Fruit fly (Drosophila melanogaster) whole organism, embryonic: ENCODE results near the gene Hrd3.

Source experiments
- Abd-B ChIP-seq: fragments of 200-800 bp; sonication (Bioruptor generic); optimal IDR thresholded peaks from 2 replicates; lab custom pipeline; 2018; ENCODE audit warnings: missing biosample characterization, mild to moderate bottlenecking, missing genetic modification characterization, moderate library complexity
- Antp ChIP-seq: fragments of 200-800 bp; sonication (Bioruptor generic); optimal IDR thresholded peaks from 3 replicates; lab custom pipeline; 2016; ENCODE audit warnings: missing biosample characterization, missing genetic modification characterization
- Blimp-1 ChIP-seq: fragments of 200-800 bp; sonication (Bioruptor generic); optimal IDR thresholded peaks from 3 replicates; lab custom pipeline; 2018; ENCODE audit warnings: missing biosample characterization, missing genetic modification characterization, mild to moderate bottlenecking, moderate library complexity, missing genetic modification reagents
- C15 ChIP-seq: fragments of 200-800 bp; sonication (Bioruptor generic); IDR thresholded peaks from 3 replicates; pipeline ENCODE4 v1.3.6; 2022; ENCODE audit warnings: missing biosample characterization, missing genetic modification characterization
- CG10431 ChIP-seq: fragments of 200-800 bp; sonication (Bioruptor generic); optimal IDR thresholded peaks from 3 replicates; lab custom pipeline; 2018; ENCODE audit warnings: missing biosample characterization, mild to moderate bottlenecking, missing genetic modification characterization
- CG10959 ChIP-seq: fragments of 200-800 bp; sonication (Bioruptor generic); IDR thresholded peaks from 2 replicates; pipeline ENCODE4 v1.3.6; 2022; ENCODE audit warnings: missing biosample characterization, missing genetic modification characterization
- CG10979 ChIP-seq: fragments of 200-800 bp; sonication (Bioruptor generic); optimal IDR thresholded peaks from 2 replicates; lab custom pipeline; 2018; ENCODE audit warnings: missing biosample characterization, mild to moderate bottlenecking, missing genetic modification characterization, moderate library complexity
- CG14050 ChIP-seq: fragments of 200-800 bp; sonication (Bioruptor generic); IDR thresholded peaks from 3 replicates; pipeline ENCODE4 v1.3.6; 2022; ENCODE audit warnings: missing biosample characterization, missing genetic modification characterization
- CG14710 ChIP-seq: fragments of 200-800 bp; sonication (Bioruptor generic); optimal IDR thresholded peaks from 3 replicates; lab custom pipeline; 2019; ENCODE audit warnings: missing biosample characterization, mild to moderate bottlenecking, missing genetic modification characterization, moderate library complexity
- CG15073 ChIP-seq: fragments of 200-800 bp; sonication (Bioruptor generic); optimal IDR thresholded peaks from 2 replicates; lab custom pipeline; 2016; ENCODE audit warnings: missing biosample characterization, missing genetic modification characterization
- CG1602 ChIP-seq: fragments of 200-800 bp; sonication (Bioruptor generic); optimal IDR thresholded peaks from 3 replicates; lab custom pipeline; 2016; ENCODE audit warnings: missing biosample characterization, missing genetic modification characterization
- CG17612 ChIP-seq: fragments of 200-800 bp; sonication (Bioruptor generic); IDR thresholded peaks from 2 replicates; pipeline ENCODE4 v1.3.6; 2022; ENCODE audit warnings: missing biosample characterization, missing genetic modification characterization
- CG32532 ChIP-seq: fragments of 200-800 bp; sonication (Bioruptor generic); IDR thresholded peaks from 2 replicates; pipeline ENCODE4 v1.3.6; 2022; ENCODE audit warnings: missing biosample characterization, missing genetic modification characterization
- CG32772 ChIP-seq: fragments of 200-800 bp; sonication (Bioruptor generic); IDR thresholded peaks from 2 replicates; pipeline ENCODE4 v1.3.6; 2022; ENCODE audit warnings: missing biosample characterization, missing genetic modification characterization
- CG3407 ChIP-seq: fragments of 200-800 bp; sonication (Bioruptor generic); optimal IDR thresholded peaks from 2 replicates; lab custom pipeline; 2018; ENCODE audit warnings: missing biosample characterization, mild to moderate bottlenecking, missing genetic modification characterization
- CG34422 ChIP-seq: fragments of 200-800 bp; sonication (Bioruptor generic); IDR thresholded peaks from 3 replicates; pipeline ENCODE4 v1.3.6; 2022; ENCODE audit warnings: missing biosample characterization, missing genetic modification characterization
- CG3995 ChIP-seq: fragments of 200-800 bp; sonication (Bioruptor generic); optimal IDR thresholded peaks from 3 replicates; lab custom pipeline; 2016; ENCODE audit warnings: missing biosample characterization, missing genetic modification characterization
- CG6175 ChIP-seq: fragments of 200-800 bp; sonication (Bioruptor generic); IDR thresholded peaks from 3 replicates; pipeline ENCODE4 v1.3.6; 2022; ENCODE audit warnings: missing biosample characterization, missing genetic modification characterization
- CG6654 ChIP-seq: fragments of 200-800 bp; sonication (Bioruptor generic); optimal IDR thresholded peaks from 2 replicates; lab custom pipeline; 2017; ENCODE audit warnings: missing biosample characterization, mild to moderate bottlenecking, missing genetic modification characterization
- CG6791 ChIP-seq: fragments of 200-800 bp; sonication (Bioruptor generic); IDR thresholded peaks from 3 replicates; pipeline ENCODE4 v1.3.6; 2022; ENCODE audit warnings: missing biosample characterization, missing genetic modification characterization; ENCODE audit not compliant: partially characterized antibody
- CG7928 ChIP-seq: fragments of 200-800 bp; sonication (Bioruptor generic); optimal IDR thresholded peaks from 2 replicates; lab custom pipeline; 2017; ENCODE audit warnings: missing biosample characterization, mild to moderate bottlenecking, missing genetic modification characterization
- CG9437 ChIP-seq: fragments of 200-800 bp; sonication (Bioruptor generic); optimal IDR thresholded peaks from 2 replicates; lab custom pipeline; 2018; ENCODE audit warnings: missing biosample characterization, mild to moderate bottlenecking, missing genetic modification characterization
- CHES-1-like ChIP-seq: fragments of 200-800 bp; sonication (Bioruptor generic); optimal IDR thresholded peaks from 2 replicates; lab custom pipeline; 2016; ENCODE audit warnings: missing biosample characterization, missing genetic modification characterization
- CTCF ChIP-seq: fragments of 200-800 bp; sonication (Bioruptor generic); optimal IDR thresholded peaks from 2 replicates; lab custom pipeline; 2017; ENCODE audit warnings: missing biosample characterization, mild to moderate bottlenecking, missing genetic modification characterization, moderate library complexity
- D19B ChIP-seq: fragments of 200-800 bp; sonication (Bioruptor generic); optimal IDR thresholded peaks from 2 replicates; lab custom pipeline; 2017; ENCODE audit warnings: missing biosample characterization, mild to moderate bottlenecking, missing genetic modification characterization
- ERR ChIP-seq: fragments of 200-800 bp; sonication (Bioruptor generic); optimal IDR thresholded peaks from 2 replicates; lab custom pipeline; 2016; ENCODE audit warnings: missing biosample characterization, missing genetic modification characterization
- Fer3 ChIP-seq: fragments of 200-800 bp; sonication (Bioruptor generic); optimal IDR thresholded peaks from 2 replicates; lab custom pipeline; 2018; ENCODE audit warnings: missing biosample characterization, mild to moderate bottlenecking, missing genetic modification characterization, moderate library complexity
- Hand ChIP-seq: fragments of 200-800 bp; sonication (Bioruptor generic); optimal IDR thresholded peaks from 2 replicates; lab custom pipeline; 2017; ENCODE audit warnings: mild to moderate bottlenecking, missing biosample characterization, missing genetic modification reagents, missing genetic modification characterization
- Hr51 ChIP-seq, 2 experiments: fragments of 200-800 bp; sonication (Bioruptor generic); optimal IDR thresholded peaks; 2 replicates in 1 of 2; 3 replicates in 1 of 2; lab custom pipeline; 2016 to 2018; ENCODE audit warnings: missing biosample characterization in 2 of 2, missing genetic modification characterization in 2 of 2, mild to moderate bottlenecking in 1 of 2, moderate library complexity in 1 of 2
- NC2α ChIP-seq: fragments of 200-800 bp; sonication (Bioruptor generic); optimal IDR thresholded peaks from 2 replicates; lab custom pipeline; 2016; ENCODE audit warnings: missing biosample characterization, missing genetic modification characterization
- NC2β ChIP-seq: fragments of 200-800 bp; sonication (Bioruptor generic); optimal IDR thresholded peaks from 2 replicates; lab custom pipeline; 2016; ENCODE audit warnings: missing biosample characterization, missing genetic modification characterization
- Nf-YA ChIP-seq: fragments of 200-800 bp; sonication (Bioruptor generic); IDR thresholded peaks from 2 replicates; pipeline ENCODE4 v1.3.6; 2022; ENCODE audit warnings: missing biosample characterization, missing genetic modification characterization
- Oaz ChIP-seq: fragments of 200-800 bp; sonication (Bioruptor generic); IDR thresholded peaks from 2 replicates; pipeline ENCODE4 v1.3.6; 2022; ENCODE audit warnings: missing biosample characterization, missing genetic modification characterization
- PHDP ChIP-seq: fragments of 200-800 bp; sonication (Bioruptor generic); optimal IDR thresholded peaks from 3 replicates; lab custom pipeline; 2018; ENCODE audit warnings: missing biosample characterization, mild to moderate bottlenecking, missing genetic modification characterization, moderate library complexity
- Sin3A ChIP-seq: fragments of >200 bp; optimal IDR thresholded peaks from 2 replicates; lab custom pipeline; 2018
- Sry-β ChIP-seq: fragments of 200-800 bp; sonication (Bioruptor generic); optimal IDR thresholded peaks from 2 replicates; lab custom pipeline; 2018; ENCODE audit warnings: missing biosample characterization, mild to moderate bottlenecking, missing genetic modification characterization, moderate library complexity
- Xbp1 ChIP-seq: fragments of 200-800 bp; sonication (Bioruptor generic); optimal IDR thresholded peaks from 3 replicates; lab custom pipeline; 2016; ENCODE audit warnings: missing biosample characterization, mild to moderate bottlenecking, missing genetic modification characterization
- amos ChIP-seq: fragments of 200-800 bp; sonication (Bioruptor generic); IDR thresholded peaks from 2 replicates; pipeline ENCODE4 v1.3.6; 2022; ENCODE audit warnings: missing biosample characterization, missing genetic modification characterization; ENCODE audit not compliant: partially characterized antibody
- bbx ChIP-seq: fragments of 200-800 bp; sonication (Bioruptor generic); IDR thresholded peaks from 2 replicates; pipeline ENCODE4 v1.3.6; 2022; ENCODE audit warnings: missing biosample characterization, missing genetic modification characterization; ENCODE audit not compliant: partially characterized antibody
- bsh ChIP-seq, 2 experiments: fragments of 200-800 bp; sonication (Bioruptor generic); optimal IDR thresholded peaks; 2 replicates each; lab custom pipeline; 2017 to 2018; ENCODE audit warnings: mild to moderate bottlenecking in 2 of 2, missing biosample characterization in 2 of 2, missing genetic modification characterization in 2 of 2, moderate library complexity in 1 of 2
- cad ChIP-seq: fragments of >200 bp; optimal IDR thresholded peaks from 2 replicates; lab custom pipeline; 2017; ENCODE audit warnings: missing biosample characterization, missing genetic modification characterization
- dati ChIP-seq: fragments of 200-800 bp; sonication (Bioruptor generic); IDR thresholded peaks from 2 replicates; pipeline ENCODE4 v1.3.6; 2022; ENCODE audit warnings: missing biosample characterization, missing genetic modification characterization
- fru ChIP-seq: fragments of >200 bp; optimal IDR thresholded peaks from 2 replicates; lab custom pipeline; 2017
- fu2 ChIP-seq: fragments of 200-800 bp; sonication (Bioruptor generic); optimal IDR thresholded peaks from 2 replicates; lab custom pipeline; 2016; ENCODE audit warnings: missing biosample characterization, missing genetic modification characterization
- gem ChIP-seq: fragments of 200-800 bp; sonication (Bioruptor generic); optimal IDR thresholded peaks from 2 replicates; lab custom pipeline; 2019; ENCODE audit warnings: missing biosample characterization, mild to moderate bottlenecking, missing genetic modification characterization, moderate library complexity
- her ChIP-seq: fragments of 200-800 bp; sonication (Bioruptor generic); optimal IDR thresholded peaks from 2 replicates; lab custom pipeline; 2016; ENCODE audit warnings: missing biosample characterization, missing genetic modification characterization
- lov ChIP-seq, 2 experiments: fragments of 200-800 bp in 1 of 2; fragments of >200 bp in 1 of 2; sonication (Bioruptor generic) in 1 of 2; IDR thresholded peaks in 1 of 2; optimal IDR thresholded peaks in 1 of 2; 2 replicates in 1 of 2; 3 replicates in 1 of 2; pipeline versions ENCODE4 v1.3.6 to Lab custom; 2017 to 2022; ENCODE audit warnings: missing biosample characterization in 1 of 2, missing genetic modification characterization in 1 of 2
- org-1 ChIP-seq: fragments of 200-800 bp; sonication (Bioruptor generic); optimal IDR thresholded peaks from 2 replicates; lab custom pipeline; 2017; ENCODE audit warnings: missing biosample characterization, missing genetic modification characterization
- psq ChIP-seq: fragments of 200-800 bp; sonication (Bioruptor generic); optimal IDR thresholded peaks from 2 replicates; lab custom pipeline; 2017; ENCODE audit warnings: missing biosample characterization, missing genetic modification characterization
- pum ChIP-seq: fragments of 200-800 bp; sonication (Bioruptor generic); optimal IDR thresholded peaks from 2 replicates; lab custom pipeline; 2016; ENCODE audit warnings: missing biosample characterization, missing genetic modification characterization
- run ChIP-seq: fragments of 200-800 bp; sonication (Bioruptor generic); optimal IDR thresholded peaks from 3 replicates; lab custom pipeline; 2018; ENCODE audit warnings: missing biosample characterization, mild to moderate bottlenecking, missing genetic modification characterization
- stwl ChIP-seq: fragments of 200-800 bp; sonication (Bioruptor generic); optimal IDR thresholded peaks from 3 replicates; lab custom pipeline; 2018; ENCODE audit warnings: missing biosample characterization, mild to moderate bottlenecking, missing genetic modification characterization, moderate library complexity

Gene Hrd3

DNA sequence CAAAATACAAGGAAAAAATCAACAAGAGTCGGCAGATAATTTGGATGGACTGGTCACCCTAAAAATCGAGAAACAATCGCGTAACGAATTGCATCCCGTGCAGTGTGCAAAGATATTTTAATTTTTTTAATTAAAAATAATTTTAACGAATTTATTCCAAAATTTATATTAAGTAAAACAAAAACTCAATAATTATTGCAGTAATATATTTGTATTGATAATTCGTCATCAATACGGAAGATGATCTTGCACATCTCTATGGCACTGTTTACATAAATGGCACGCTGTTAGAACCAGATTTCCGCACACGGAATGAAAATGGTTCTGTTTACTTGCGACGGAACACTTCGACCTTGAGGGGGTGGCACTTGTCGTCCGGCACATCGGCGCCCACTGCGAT lies 14.5 kb upstream of the Hrd3 start, which contains the start of gene tst (continued):
- peak; percentile 44 to 93 for TF ChIP-seq bsh (GFP tag; optimal IDR thresholded peaks at IDR 0.05; lab: Kevin White, UChicago)
- TF ChIP-seq CG6654 (GFP tag; lab: Kevin White, UChicago) = peak; percentile 56
- TF ChIP-seq her = no peak
- peak; percentile 95 for TF ChIP-seq Abd-B (GFP tag; lab: Kevin White, UChicago)
- no peak for TF ChIP-seq CTCF (GFP tag; lab: Kevin White, UChicago)
- TF ChIP-seq CG10431 (GFP tag; lab: Kevin White, UChicago) = peak; percentile 39
- peak; percentile 98 for TF ChIP-seq CG32532 (GFP tag; lab: Robert Waterston, UW)
- no peak for TF ChIP-seq ERR (GFP tag; lab: Kevin White, UChicago)
- TF ChIP-seq Fer3 (tag; lab: Kevin White, UChicago) = peak; percentile 92
- peak; percentile 96 for TF ChIP-seq CG14710 (tag; lab: Kevin White, UChicago)
- no peak for TF ChIP-seq CG6791
- TF ChIP-seq pum (GFP tag; lab: Kevin White, UChicago) = peak; percentile 53
- peak; percentile 91 for TF ChIP-seq Blimp-1 (GFP tag; lab: Kevin White, UChicago)
- TF ChIP-seq Sin3A (lab: Kevin White, UChicago) = peak; percentile 5
- peak; percentile 92 for TF ChIP-seq PHDP (tag; lab: Kevin White, UChicago)
- TF ChIP-seq CHES-1-like (GFP tag; lab: Kevin White, UChicago) = peak; percentile 1
- TF ChIP-seq fru (lab: Kevin White, UChicago) = no peak
- no peak for TF ChIP-seq NC2β (GFP tag; lab: Kevin White, UChicago)
- TF ChIP-seq gem = peak; percentile 98
- TF ChIP-seq CG15073 (GFP tag; lab: Kevin White, UChicago) = peak; percentile 42
- peak; percentile 70 for TF ChIP-seq org-1 (GFP tag; lab: Kevin White, UChicago)
- TF ChIP-seq Antp (GFP tag; lab: Kevin White, UChicago) = peak; percentile 25
- peak; percentile 81 for TF ChIP-seq psq (GFP tag; lab: Kevin White, UChicago)
- no peak for TF ChIP-seq cad (GFP tag; lab: Kevin White, UChicago)
- TF ChIP-seq CG7928 = peak; percentile 62
- no peak for TF ChIP-seq amos (GFP tag; lab: Robert Waterston, UW)
- peak; percentile 90 for TF ChIP-seq Nf-YA (GFP tag; lab: Robert Waterston, UW)
- peak; percentile 48 for TF ChIP-seq fu2 (GFP tag; lab: Kevin White, UChicago)
- TF ChIP-seq CG9437 = peak; percentile 81
- TF ChIP-seq CG3995 (GFP tag; lab: Kevin White, UChicago) = no peak
- peak; percentile 74 for TF ChIP-seq run (tag; lab: Kevin White, UChicago)
- peak; percentile 93 for TF ChIP-seq CG17612 (GFP tag; lab: Robert Waterston, UW)
- TF ChIP-seq CG10979 (tag; lab: Kevin White, UChicago) = peak; percentile 90
- TF ChIP-seq CG1602 (GFP tag; lab: Kevin White, UChicago) = peak; percentile 92
- TF ChIP-seq CG6175 (GFP tag; lab: Robert Waterston, UW) = peak; percentile 88
- TF ChIP-seq CG32772 (GFP tag; lab: Robert Waterston, UW) = peak; percentile 99
- TF ChIP-seq D19B (GFP tag; lab: Kevin White, UChicago) = peak; percentile 75
- peak; percentile 98 for TF ChIP-seq CG34422 (GFP tag; lab: Robert Waterston, UW)
- peak; percentile 95 for TF ChIP-seq Xbp1
- peak; percentile 78 for TF ChIP-seq dati
- no peak for TF ChIP-seq NC2α (GFP tag; lab: Kevin White, UChicago)
- TF ChIP-seq stwl (tag; lab: Kevin White, UChicago) = peak; percentile 86
- TF ChIP-seq C15 (GFP tag; lab: Robert Waterston, UW) = peak; percentile 87; the same call in 2 of the 3 replicates
- TF ChIP-seq CG3407 (GFP tag; lab: Kevin White, UChicago) = peak; percentile 79
- peak; percentile 95 for TF ChIP-seq CG10959
- peak; percentile 59 for TF ChIP-seq Sry-β (GFP tag; lab: Kevin White, UChicago)
- TF ChIP-seq Hr51 (GFP tag; optimal IDR thresholded peaks at IDR 0.05; lab: Kevin White, UChicago) = peak; percentile 44 to 90
- no peak for TF ChIP-seq lov (optimal IDR thresholded peaks at IDR 0.05; lab: Kevin White, UChicago)
- peak; percentile 93 for TF ChIP-seq lov (GFP tag; IDR thresholded peaks at IDR 0.05; lab: Robert Waterston, UW)
- peak; percentile 93 for TF ChIP-seq CG14050 (GFP tag; lab: Robert Waterston, UW)
- TF ChIP-seq Oaz (GFP tag; lab: Robert Waterston, UW) = peak; percentile 87
- no peak for TF ChIP-seq bbx (GFP tag; lab: Robert Waterston, UW)
- TF ChIP-seq Hand (GFP tag; lab: Kevin White, UChicago) = peak; percentile 8
